Worm (Caenorhabditis elegans) whole organism, L4/young adult: Measurements from ENCODE around the gene fis-1.
A peak's percentile ranks its signal among the peaks of the same experiment; 100 is the strongest.

Experiments used
- W03F9.2 ChIP-seq: fragments of 150-350 bp; optimal IDR thresholded peaks from 2 replicates; lab custom pipeline; 2014; ENCODE audit warnings: missing biosample characterization, missing genetic modification characterization
- dao-5 ChIP-seq: sonication (generic microtip); optimal IDR thresholded peaks from 2 replicates; lab custom pipeline; 2016; ENCODE audit warnings: missing genotype, missing genetic modification characterization, moderate library complexity, missing compliant biosample characterization
- him-1 ChIP-seq: sonication (generic microtip); optimal IDR thresholded peaks from 2 replicates; lab custom pipeline; 2016; ENCODE audit warnings: missing genotype, missing genetic modification reagents, missing genetic modification characterization, missing compliant biosample characterization

fis-1 gene

ce11 chrII:6754671-6755224 is at the start of gene fis-1, which contains the start of gene srx-95:
fis-1 (plus strand) TSS chrII:6755174.
srx-95 (minus strand) TSS chrII:6754771.
- no peak for TF ChIP-seq him-1 (tag; lab: Kevin White, UChicago)
- TF ChIP-seq dao-5 (tag; lab: Kevin White, UChicago), result no peak
- TF ChIP-seq W03F9.2 (tag; lab: Kevin White, UChicago), result no peak

ce11 chrII:6705593-6706228 is 49.3 kb upstream of the fis-1 start, which contains the start of gene rpy-1:
rpy-1 (minus strand) TSS chrII:6705643.
- TF ChIP-seq W03F9.2 (tag; lab: Kevin White, UChicago) (no peak), dao-5 (tag; lab: Kevin White, UChicago) (no peak), him-1 (tag; lab: Kevin White, UChicago) (no peak)

ce11 chrII:6706552-6707091 is 48.4 kb upstream of the fis-1 start:
- TF ChIP-seq him-1 (tag; lab: Kevin White, UChicago), result no peak
- TF ChIP-seq W03F9.2 (tag; lab: Kevin White, UChicago), result no peak
- TF ChIP-seq dao-5 (tag; lab: Kevin White, UChicago), result no peak

ce11 chrII:6707496-6708260 is 47.3 kb upstream of the fis-1 start:
- no peak for TF ChIP-seq him-1 (tag; lab: Kevin White, UChicago)
- no peak for TF ChIP-seq dao-5 (tag; lab: Kevin White, UChicago)
- no peak for TF ChIP-seq W03F9.2 (tag; lab: Kevin White, UChicago)

- peak; percentile 56 for TF ChIP-seq him-1 (tag; lab: Kevin White, UChicago)
- no peak for TF ChIP-seq W03F9.2 (tag; lab: Kevin White, UChicago)
Observed at ce11 chrII:6708980-6709379, 46.0 kb upstream of the fis-1 start.

ce11 chrII:6709680-6710079 is 45.3 kb upstream of the fis-1 start:
- no peak for TF ChIP-seq W03F9.2 (tag; lab: Kevin White, UChicago)
- TF ChIP-seq dao-5 (tag; lab: Kevin White, UChicago), result no peak
- TF ChIP-seq him-1 (tag; lab: Kevin White, UChicago), result no peak

ce11 chrII:6710596-6710995 is 44.4 kb upstream of the fis-1 start:
- TF ChIP-seq him-1 (tag; lab: Kevin White, UChicago) (no peak), W03F9.2 (tag; lab: Kevin White, UChicago) (no peak), dao-5 (tag; lab: Kevin White, UChicago) (no peak)

- TF ChIP-seq him-1 (tag; lab: Kevin White, UChicago) (no peak), W03F9.2 (tag; lab: Kevin White, UChicago) (no peak), dao-5 (tag; lab: Kevin White, UChicago) (no peak)
Observed at ce11 chrII:6712177-6712981, 42.6 kb upstream of the fis-1 start, which contains the start of the genes dpy-10 and T14B4.19. dpy-10 (minus strand) TSS chrII:6712227. T14B4.19 (minus strand) TSS chrII:6712931.

ce11 chrII:6713003-6713402 is 42.0 kb upstream of the fis-1 start:
- no peak for TF ChIP-seq him-1 (tag; lab: Kevin White, UChicago)
- no peak for TF ChIP-seq W03F9.2 (tag; lab: Kevin White, UChicago)
- TF ChIP-seq dao-5 (tag; lab: Kevin White, UChicago), result no peak

- TF ChIP-seq him-1 (tag; lab: Kevin White, UChicago) (no peak), W03F9.2 (tag; lab: Kevin White, UChicago) (no peak), dao-5 (tag; lab: Kevin White, UChicago) (no peak)
Observed at ce11 chrII:6713832-6714342, 41.1 kb upstream of the fis-1 start, which contains the start of gene dpy-2. dpy-2 (plus strand) TSS chrII:6714292.

ce11 chrII:6715853-6716252 is 39.1 kb upstream of the fis-1 start:
- TF ChIP-seq dao-5 (tag; lab: Kevin White, UChicago) (no peak), W03F9.2 (tag; lab: Kevin White, UChicago) (no peak), him-1 (tag; lab: Kevin White, UChicago) (no peak)

ce11 chrII:6716638-6717037 is 38.3 kb upstream of the fis-1 start, which contains the start of the genes T14B4.5 and T14B4.20:
T14B4.5 (plus strand) TSS chrII:6716863.
T14B4.20 (plus strand) TSS chrII:6716901.
- TF ChIP-seq dao-5 (tag; lab: Kevin White, UChicago) (no peak), him-1 (tag; lab: Kevin White, UChicago) (no peak), W03F9.2 (tag; lab: Kevin White, UChicago) (no peak)
